Worm (Caenorhabditis elegans): ENCODE data around the gene F11D11.6.
"Not testable (repeated sequence)": the region's sequence is repeated elsewhere in the genome, so short reads cannot be mapped to it uniquely, and the experiment has no call there.

Gene F11D11.6

DNA sequence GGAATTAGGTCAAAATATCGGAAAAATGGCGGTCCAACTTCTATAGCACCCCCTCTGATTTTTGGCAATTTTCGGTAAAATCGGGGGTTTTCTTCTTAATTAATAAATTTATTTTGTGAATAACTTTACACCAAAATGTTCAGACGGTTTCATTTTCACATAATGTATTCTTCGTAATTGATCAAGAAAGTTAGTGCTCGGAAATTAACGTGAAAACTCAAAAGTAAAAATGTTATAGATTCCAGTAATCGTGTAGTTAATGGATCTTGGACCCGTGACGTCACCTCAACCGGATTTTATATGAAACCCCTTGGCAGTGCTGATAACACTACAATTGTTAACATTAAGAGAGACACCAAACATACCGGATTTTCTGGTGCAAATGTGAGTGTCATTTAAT is 9.1 kb upstream of the F11D11.6 start, which contains the start of gene F11D11.22:
F11D11.22 (plus strand) TSS at position 301 of the 400 bp plus-strand sequence.
- TF ChIP-seq ceh-28 (tag; optimal IDR thresholded peaks at IDR 0.05); aly-2 (tag; optimal IDR thresholded peaks at IDR 0.05); nhr-43 (tag; optimal IDR thresholded peaks at IDR 0.05; ENCODE audit: poor library complexity, severe bottlenecking): not testable (repeated sequence)

DNA sequence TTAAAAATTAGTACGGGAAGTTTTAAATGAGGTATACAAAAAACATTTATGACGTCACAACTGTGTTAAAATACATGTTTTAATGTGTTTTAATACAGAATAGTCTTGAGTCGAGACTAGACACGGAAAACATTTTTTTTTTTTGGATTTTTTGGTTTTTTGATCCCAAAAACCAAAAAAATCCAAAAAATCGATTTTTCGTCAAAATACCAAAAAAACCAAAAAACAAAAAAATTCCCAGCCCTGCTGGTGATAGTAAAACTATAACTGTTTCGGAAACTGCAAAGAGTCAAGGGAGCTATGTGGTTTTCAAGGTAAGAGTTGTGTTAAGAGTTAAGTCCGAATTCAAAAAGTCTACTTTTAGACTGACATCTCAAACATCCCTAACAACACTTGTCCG is 8.1 kb upstream of the F11D11.6 start, which contains the start of gene F11D11.4:
F11D11.4 (plus strand) TSS at position 301 of the 400 bp plus-strand sequence.
- TF ChIP-seq ZK546.5 (tag; optimal IDR thresholded peaks at IDR 0.05): no peak
- no peak for TF ChIP-seq fos-1 (tag; optimal IDR thresholded peaks at IDR 0.05)
- TF ChIP-seq egl-5 (tag; optimal IDR thresholded peaks at IDR 0.05): no peak
- TF ChIP-seq tbx-2 (tag; optimal IDR thresholded peaks at IDR 0.05): no peak
- no peak for TF ChIP-seq eor-1 (tag; optimal IDR thresholded peaks at IDR 0.05)
- no peak for TF ChIP-seq skn-1 (tag; optimal IDR thresholded peaks at IDR 0.05)
- no peak for TF ChIP-seq sea-2 (GFP tag; optimal IDR thresholded peaks at IDR 0.05)
- TF ChIP-seq nhr-43 (tag; optimal IDR thresholded peaks at IDR 0.05; ENCODE audit: poor library complexity, severe bottlenecking): no peak
- TF ChIP-seq nhr-77 (tag; optimal IDR thresholded peaks at IDR 0.05): no peak
- no peak for TF ChIP-seq pqm-1 (tag; optimal IDR thresholded peaks at IDR 0.05)

DNA sequence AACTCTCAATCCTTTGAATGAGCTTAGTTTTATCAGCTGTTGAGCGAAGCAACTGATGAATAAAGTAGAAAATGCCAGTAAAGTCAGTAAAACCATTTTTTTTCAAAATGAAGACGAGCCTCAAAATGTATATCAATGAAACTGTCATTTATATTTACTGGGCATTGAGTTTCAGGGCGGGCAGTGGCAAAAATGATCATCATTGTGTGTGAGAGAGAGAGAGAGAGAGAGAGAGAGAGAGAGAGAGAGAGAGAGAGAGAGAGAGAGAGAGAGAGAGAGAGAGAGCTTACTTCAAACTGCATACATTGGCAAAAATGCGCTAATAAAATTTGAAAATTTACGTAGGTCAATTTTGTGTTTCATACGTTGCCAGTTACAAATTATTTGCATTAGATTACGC is 7.2 kb upstream of the F11D11.6 start, which contains the start of gene F11D11.3:
F11D11.3 (minus strand) TSS at position 101 of the 400 bp plus-strand sequence.
- TF ChIP-seq pha-4 (tag; optimal IDR thresholded peaks at IDR 0.05): no peak
- no peak for TF ChIP-seq nhr-23 (tag; optimal IDR thresholded peaks at IDR 0.05)
- TF ChIP-seq pqm-1 (tag; optimal IDR thresholded peaks at IDR 0.05): no peak
- no peak for TF ChIP-seq ztf-4 (tag; optimal IDR thresholded peaks at IDR 0.05)

DNA sequence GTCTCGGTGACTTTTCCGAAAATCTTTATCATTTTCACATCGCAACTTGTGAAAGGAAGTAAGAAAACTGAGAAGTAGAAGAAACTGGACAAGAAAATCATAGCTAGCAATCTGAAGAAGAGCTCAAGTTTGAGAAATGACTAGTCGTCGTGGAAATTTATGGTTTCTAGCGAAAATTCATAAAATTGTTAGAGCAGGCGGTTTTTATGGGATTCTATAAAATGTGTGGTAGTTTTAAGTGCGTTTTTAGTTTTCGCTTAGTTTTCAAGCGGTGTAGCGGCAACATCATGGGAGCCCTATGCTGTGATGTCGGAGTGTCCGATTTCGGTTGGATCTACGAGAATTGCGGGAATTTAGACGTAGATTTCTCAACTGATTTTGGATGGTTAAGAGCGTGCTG is 1.4 kb upstream of the F11D11.6 start, which contains the start of gene clec-254:
clec-254 (minus strand) TSS at position 101 of the 400 bp plus-strand sequence.
- TF ChIP-seq nhr-67, daf-12, elt-1 (tag; optimal IDR thresholded peaks at IDR 0.05): not testable (repeated sequence)

DNA sequence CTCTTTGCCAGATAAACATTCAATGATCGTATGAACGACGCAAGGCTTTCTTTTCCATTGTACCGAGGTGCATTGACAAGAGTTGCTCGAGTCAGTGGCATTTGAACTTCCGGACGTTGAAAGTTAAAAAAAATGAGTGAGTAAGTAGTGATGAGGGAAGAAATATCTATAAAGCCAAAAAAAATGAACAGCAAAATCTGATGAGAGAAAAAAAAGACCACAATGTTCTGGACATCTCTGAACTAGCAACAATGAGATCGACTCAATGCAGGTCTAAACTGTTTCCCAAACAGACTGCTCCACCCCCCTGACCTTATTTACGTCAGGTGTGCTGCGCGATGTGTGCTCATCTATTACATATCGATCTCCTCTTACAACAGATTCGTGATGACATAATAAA is 2.5 kb downstream of the F11D11.6 start, which contains the start of the genes F11D11.21 and F11D11.12:
F11D11.21 (minus strand) TSS at position 101 of the 400 bp plus-strand sequence.
F11D11.12 (minus strand) TSS at position 238 of the 400 bp plus-strand sequence.
- TF ChIP-seq nhr-43 (tag; optimal IDR thresholded peaks at IDR 0.05; ENCODE audit: poor library complexity, severe bottlenecking) (no peak), ama-1 (optimal IDR thresholded peaks at IDR 0.05) (no peak), elt-2 (tag; optimal IDR thresholded peaks at IDR 0.05) (no peak), pqm-1 (tag; optimal IDR thresholded peaks at IDR 0.05) (no peak), snpc-4 (tag; optimal IDR thresholded peaks at IDR 0.05) (no peak), unc-62 (GFP tag; optimal IDR thresholded peaks at IDR 0.05) (no peak), lin-15B (tag; optimal IDR thresholded peaks at IDR 0.05) (no peak), nhr-23 (tag; optimal IDR thresholded peaks at IDR 0.05) (no peak), ztf-4 (tag; optimal IDR thresholded peaks at IDR 0.05) (no peak), nhr-77 (tag; optimal IDR thresholded peaks at IDR 0.05) (no peak), nhr-67 (tag; optimal IDR thresholded peaks at IDR 0.05) (no peak), elt-1 (tag; optimal IDR thresholded peaks at IDR 0.05) (no peak), hmg-11 (tag; optimal IDR thresholded peaks at IDR 0.05) (no peak), pha-4 (tag; optimal IDR thresholded peaks at IDR 0.05) (no peak), tbx-2 (tag; optimal IDR thresholded peaks at IDR 0.05) (no peak)

DNA sequence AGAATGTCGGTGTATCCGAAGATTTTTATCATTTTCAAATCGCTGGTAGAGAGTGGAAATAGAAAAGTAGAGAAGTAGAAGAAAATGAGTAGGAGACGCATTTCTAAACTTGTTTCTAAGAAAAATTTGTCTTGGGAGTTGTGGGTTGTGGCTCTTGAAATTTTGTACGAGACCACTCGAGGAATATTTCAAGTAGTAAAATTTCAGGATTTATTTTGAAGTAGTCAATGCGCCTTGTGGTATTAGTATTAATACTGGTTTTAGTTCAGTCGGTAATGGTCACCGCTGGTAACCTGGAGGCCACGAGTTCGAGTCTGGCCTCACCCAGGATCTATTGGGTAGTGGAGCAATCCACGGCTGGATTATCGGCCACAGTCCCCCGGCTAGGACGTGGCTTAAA is 4.2 kb downstream of the F11D11.6 start, which contains the start of gene clec-252:
clec-252 (minus strand) TSS at position 101 of the 400 bp plus-strand sequence.
- no peak for TF ChIP-seq fkh-2 (tag; optimal IDR thresholded peaks at IDR 0.05)
- TF ChIP-seq nfya-1 (tag; optimal IDR thresholded peaks at IDR 0.05; ENCODE audit: insufficient read depth): no peak
- no peak for TF ChIP-seq snpc-4 (tag; optimal IDR thresholded peaks at IDR 0.05)
- no peak for TF ChIP-seq ceh-28 (tag; optimal IDR thresholded peaks at IDR 0.05)
- TF ChIP-seq jun-1 (tag; optimal IDR thresholded peaks at IDR 0.05): no peak
- no peak for TF ChIP-seq mdl-1 (tag; optimal IDR thresholded peaks at IDR 0.05)
- no peak for TF ChIP-seq egl-5 (tag; optimal IDR thresholded peaks at IDR 0.05)
- no peak for TF ChIP-seq ceh-82 (tag; optimal IDR thresholded peaks at IDR 0.05)
- TF ChIP-seq ama-1 (optimal IDR thresholded peaks at IDR 0.05): no peak
- no peak for TF ChIP-seq ztf-4 (tag; optimal IDR thresholded peaks at IDR 0.05)
- no peak for TF ChIP-seq ceh-16 (tag; optimal IDR thresholded peaks at IDR 0.05)
- no peak for TF ChIP-seq elt-3 (tag; optimal IDR thresholded peaks at IDR 0.05)
- no peak for TF ChIP-seq unc-39 (tag; optimal IDR thresholded peaks at IDR 0.05)
- TF ChIP-seq pha-4 (tag; optimal IDR thresholded peaks at IDR 0.05): no peak
- no peak for TF ChIP-seq lin-39 (tag; optimal IDR thresholded peaks at IDR 0.05)

Data from whole organism, L3 larva.